Worm (Caenorhabditis elegans) whole organism, L3 larva: ENCODE measurements around the gene bicd-1.

Source experiments
- R02D3.7 ChIP-seq: fragments of 150-350 bp; optimal IDR thresholded peaks from 2 replicates; lab custom pipeline; 2014; ENCODE audit warnings: missing biosample characterization, missing genetic modification characterization
- ZK546.5 ChIP-seq: sonication (generic microtip); optimal IDR thresholded peaks from 2 replicates; lab custom pipeline; 2017; ENCODE audit warnings: missing biosample characterization, missing genetic modification characterization
- aly-2 ChIP-seq: fragments of 150-350 bp; optimal IDR thresholded peaks from 2 replicates; lab custom pipeline; 2014; ENCODE audit warnings: missing biosample characterization, missing genetic modification characterization
- ama-1 ChIP-seq: fragments of 150-350 bp; optimal IDR thresholded peaks from 2 replicates; lab custom pipeline; 2018
- ceh-16 ChIP-seq: sonication (generic microtip); optimal IDR thresholded peaks from 2 replicates; lab custom pipeline; 2017; ENCODE audit warnings: missing biosample characterization, missing genetic modification characterization
- ceh-28 ChIP-seq: fragments of 150-350 bp; optimal IDR thresholded peaks from 2 replicates; lab custom pipeline; 2014; ENCODE audit warnings: missing biosample characterization, missing genetic modification reagents, missing genetic modification characterization
- ceh-82 ChIP-seq: fragments of 150-350 bp; optimal IDR thresholded peaks from 2 replicates; lab custom pipeline; 2014; ENCODE audit warnings: missing biosample characterization, missing genetic modification characterization
- ceh-9 ChIP-seq: sonication (generic microtip); optimal IDR thresholded peaks from 2 replicates; lab custom pipeline; 2018; ENCODE audit warnings: missing biosample characterization, missing genetic modification characterization
- daf-12 ChIP-seq: fragments of 150-350 bp; optimal IDR thresholded peaks from 2 replicates; lab custom pipeline; 2014; ENCODE audit warnings: missing biosample characterization, missing genetic modification reagents, missing genetic modification characterization
- egl-27 ChIP-seq: sonication (generic microtip); optimal IDR thresholded peaks from 4 replicates; lab custom pipeline; 2017; ENCODE audit warnings: missing biosample characterization, missing genetic modification reagents, missing genetic modification characterization
- egl-5 ChIP-seq: fragments of 150-350 bp; optimal IDR thresholded peaks from 2 replicates; lab custom pipeline; 2017; ENCODE audit warnings: missing biosample characterization, missing genetic modification reagents, missing genetic modification characterization, inconsistent platforms
- elt-1 ChIP-seq: fragments of 150-350 bp; optimal IDR thresholded peaks from 2 replicates; lab custom pipeline; 2014; ENCODE audit warnings: missing biosample characterization, missing genetic modification characterization
- elt-2 ChIP-seq: sonication (generic microtip); optimal IDR thresholded peaks from 2 replicates; lab custom pipeline; 2016; ENCODE audit warnings: missing genetic modification reagents, mild to moderate bottlenecking, missing genetic modification characterization, missing compliant biosample characterization
- elt-3 ChIP-seq, 3 experiments: fragments of 150-350 bp in 1 of 3; sonication (generic microtip) in 2 of 3; optimal IDR thresholded peaks; 2 replicates in 2 of 3; 4 replicates in 1 of 3; lab custom pipeline; 2014 to 2017; ENCODE audit warnings: missing biosample characterization in 3 of 3, missing genetic modification characterization in 3 of 3
- eor-1 ChIP-seq, 2 experiments: fragments of 150-350 bp; optimal IDR thresholded peaks; 2 replicates each; lab custom pipeline; 2014 to 2018; ENCODE audit warnings: missing biosample characterization in 2 of 2, missing genetic modification characterization in 2 of 2
- fkh-10 ChIP-seq: sonication (generic microtip); optimal IDR thresholded peaks from 2 replicates; lab custom pipeline; 2017; ENCODE audit warnings: missing biosample characterization, missing genetic modification reagents, missing genetic modification characterization
- fkh-2 ChIP-seq: fragments of 150-350 bp; optimal IDR thresholded peaks from 2 replicates; lab custom pipeline; 2014; ENCODE audit warnings: missing biosample characterization, missing genetic modification reagents, missing genetic modification characterization
- fos-1 ChIP-seq: fragments of 150-350 bp; optimal IDR thresholded peaks from 2 replicates; lab custom pipeline; 2014; ENCODE audit warnings: missing biosample characterization, missing genetic modification characterization
- hmg-11 ChIP-seq: sonication (generic microtip); optimal IDR thresholded peaks from 2 replicates; lab custom pipeline; 2016; ENCODE audit warnings: missing genetic modification characterization, missing compliant biosample characterization
- jun-1 ChIP-seq: fragments of 150-350 bp; optimal IDR thresholded peaks from 2 replicates; lab custom pipeline; 2014; ENCODE audit warnings: missing biosample characterization, missing genetic modification reagents, missing genetic modification characterization
- lin-15B ChIP-seq: fragments of 150-350 bp; optimal IDR thresholded peaks from 2 replicates; lab custom pipeline; 2014; ENCODE audit warnings: missing biosample characterization, missing genetic modification characterization
- lin-39 ChIP-seq: fragments of 150-350 bp; optimal IDR thresholded peaks from 2 replicates; lab custom pipeline; 2018; ENCODE audit warnings: missing biosample characterization, missing genetic modification reagents, missing genetic modification characterization
- lsy-12 ChIP-seq: sonication (generic microtip); optimal IDR thresholded peaks from 2 replicates; lab custom pipeline; 2016; ENCODE audit warnings: mild to moderate bottlenecking, missing genetic modification characterization, missing compliant biosample characterization
- mdl-1 ChIP-seq: fragments of 150-350 bp; optimal IDR thresholded peaks from 2 replicates; lab custom pipeline; 2014; ENCODE audit warnings: missing biosample characterization, missing genetic modification characterization
- mml-1 ChIP-seq: fragments of 150-350 bp; sonication (generic microtip); optimal IDR thresholded peaks from 3 replicates; lab custom pipeline; 2014; ENCODE audit warnings: missing biosample characterization, missing genetic modification characterization
- nfya-1 ChIP-seq: sonication (generic microtip); optimal IDR thresholded peaks from 2 replicates; lab custom pipeline; 2017; ENCODE audit warnings: missing genetic modification characterization, mild to moderate bottlenecking, missing compliant biosample characterization, antibody characterized with exemption, moderate library complexity; ENCODE audit not compliant: insufficient read depth
- nhr-11 ChIP-seq: fragments of 150-350 bp; optimal IDR thresholded peaks from 2 replicates; lab custom pipeline; 2014; ENCODE audit warnings: missing biosample characterization, missing genetic modification characterization
- nhr-12 ChIP-seq: fragments of 150-350 bp; optimal IDR thresholded peaks from 2 replicates; lab custom pipeline; 2014; ENCODE audit warnings: missing biosample characterization, missing genetic modification characterization
- nhr-23 ChIP-seq: fragments of 150-350 bp; optimal IDR thresholded peaks from 2 replicates; lab custom pipeline; 2014; ENCODE audit warnings: missing biosample characterization, missing genetic modification reagents, missing genetic modification characterization
- nhr-237 ChIP-seq: fragments of 150-350 bp; optimal IDR thresholded peaks from 2 replicates; lab custom pipeline; 2014; ENCODE audit warnings: missing biosample characterization, missing genetic modification characterization
- nhr-25 ChIP-seq: sonication (generic microtip); optimal IDR thresholded peaks from 2 replicates; lab custom pipeline; 2017; ENCODE audit warnings: missing biosample characterization, missing genetic modification characterization
- nhr-28 ChIP-seq: fragments of 150-350 bp; optimal IDR thresholded peaks from 2 replicates; lab custom pipeline; 2014; ENCODE audit warnings: missing biosample characterization, missing genetic modification characterization
- nhr-43 ChIP-seq: sonication (generic microtip); optimal IDR thresholded peaks from 2 replicates; lab custom pipeline; 2016; ENCODE audit warnings: mild to moderate bottlenecking, missing genetic modification characterization, missing compliant biosample characterization; ENCODE audit not compliant: poor library complexity, severe bottlenecking
- nhr-67 ChIP-seq: fragments of 150-350 bp; optimal IDR thresholded peaks from 2 replicates; lab custom pipeline; 2014; ENCODE audit warnings: missing biosample characterization, missing genetic modification characterization
- nhr-76 ChIP-seq: fragments of 150-350 bp; sonication (generic microtip); optimal IDR thresholded peaks from 5 replicates; lab custom pipeline; 2014; ENCODE audit warnings: missing biosample characterization, missing genetic modification characterization
- nhr-77 ChIP-seq: fragments of 150-350 bp; optimal IDR thresholded peaks from 2 replicates; lab custom pipeline; 2014; ENCODE audit warnings: missing biosample characterization, missing genetic modification characterization
- pha-4 ChIP-seq: fragments of 150-350 bp; optimal IDR thresholded peaks from 2 replicates; lab custom pipeline; 2014; ENCODE audit warnings: missing biosample characterization, missing genetic modification reagents, missing genetic modification characterization
- pqm-1 ChIP-seq: fragments of 150-350 bp; optimal IDR thresholded peaks from 2 replicates; lab custom pipeline; 2017; ENCODE audit warnings: missing biosample characterization, missing genetic modification characterization, inconsistent platforms
- sea-2 ChIP-seq: fragments of 150-350 bp; sonication (generic microtip); optimal IDR thresholded peaks from 4 replicates; lab custom pipeline; 2014; ENCODE audit warnings: missing biosample characterization, missing genetic modification reagents, missing genetic modification characterization
- skn-1 ChIP-seq: fragments of 150-350 bp; optimal IDR thresholded peaks from 2 replicates; lab custom pipeline; 2014; ENCODE audit warnings: missing biosample characterization, missing genetic modification characterization
- snpc-4 ChIP-seq: fragments of 150-350 bp; optimal IDR thresholded peaks from 2 replicates; lab custom pipeline; 2014; ENCODE audit warnings: missing biosample characterization, missing genetic modification characterization
- tbx-2 ChIP-seq: sonication (generic microtip); optimal IDR thresholded peaks from 2 replicates; lab custom pipeline; 2016; ENCODE audit warnings: mild to moderate bottlenecking, missing genetic modification characterization, missing compliant biosample characterization
- unc-39 ChIP-seq: sonication (generic microtip); optimal IDR thresholded peaks from 4 replicates; lab custom pipeline; 2017; ENCODE audit warnings: missing biosample characterization, missing genetic modification characterization
- unc-62 ChIP-seq: fragments of 150-350 bp; sonication (generic microtip); optimal IDR thresholded peaks from 4 replicates; lab custom pipeline; 2014; ENCODE audit warnings: missing biosample characterization, missing genetic modification reagents, missing genetic modification characterization
- zag-1 ChIP-seq: fragments of 150-350 bp; optimal IDR thresholded peaks from 2 replicates; lab custom pipeline; 2014; ENCODE audit warnings: missing biosample characterization, missing genetic modification characterization
- ztf-11 ChIP-seq: fragments of 150-350 bp; optimal IDR thresholded peaks from 2 replicates; lab custom pipeline; 2014; ENCODE audit warnings: missing biosample characterization, missing genetic modification characterization
- ztf-4 ChIP-seq: fragments of 150-350 bp; optimal IDR thresholded peaks from 2 replicates; lab custom pipeline; 2014; ENCODE audit warnings: missing biosample characterization, missing genetic modification characterization

Gene bicd-1

DNA sequence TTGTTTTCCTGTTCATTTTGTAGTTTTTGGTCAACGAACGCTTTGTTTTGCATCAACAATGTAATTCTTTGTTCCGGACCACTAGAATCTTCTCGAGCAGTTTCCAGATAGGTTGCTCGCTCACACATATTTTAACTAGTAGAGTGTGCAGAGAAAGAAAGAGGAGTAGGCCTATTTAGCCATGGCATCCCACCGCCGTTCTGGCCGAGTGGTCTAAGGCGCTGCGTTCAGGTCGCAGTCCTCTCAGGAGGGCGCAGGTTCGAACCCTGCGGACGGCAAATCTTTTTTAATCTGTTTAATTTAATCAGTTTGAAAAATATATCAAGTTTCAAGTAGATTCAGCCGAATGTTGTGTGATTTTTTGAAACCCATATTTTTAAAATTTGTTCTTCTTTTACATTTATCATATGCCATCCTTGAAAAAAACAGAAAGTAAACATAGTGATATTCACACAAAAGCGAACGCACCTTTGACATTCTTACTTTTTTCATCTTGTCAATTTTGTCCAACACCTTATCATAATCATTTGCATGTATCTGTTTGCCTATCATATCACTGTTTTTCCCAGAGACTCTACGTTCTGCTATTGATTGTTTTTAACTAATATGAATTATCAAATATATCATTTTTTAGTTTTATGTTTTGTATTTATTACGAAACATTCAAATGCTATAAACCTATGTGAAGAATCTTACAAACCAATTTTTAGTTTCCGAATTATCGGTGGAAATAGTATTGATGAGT is 15.3 kb downstream of the bicd-1 start, which contains the start of gene try-3:
Gene try-3, plus strand, starts transcription at position 532 of the 745 bp plus-strand sequence.
- TF ChIP-seq elt-3 (tag; optimal IDR thresholded peaks at IDR 0.05; lab: Kevin White, UChicago) (peak in 1 of 3 experiments; percentile 63), nhr-237 (tag; lab: Kevin White, UChicago) (no peak), nhr-43 (tag; lab: Kevin White, UChicago) (peak; percentile 76), skn-1 (tag; lab: Kevin White, UChicago) (peak; percentile 33), hmg-11 (peak; percentile 77), daf-12 (tag; lab: Kevin White, UChicago) (no peak), ama-1 (no peak), nhr-12 (tag; lab: Kevin White, UChicago) (no peak), nhr-11 (tag; lab: Kevin White, UChicago) (no peak), lin-15B (peak; percentile 49), pqm-1 (tag; lab: Kevin White, UChicago) (peak; percentile 43), unc-39 (no peak), nhr-28 (tag; lab: Kevin White, UChicago) (no peak), elt-2 (tag; lab: Kevin White, UChicago) (peak; percentile 56), pha-4 (tag; lab: Kevin White, UChicago) (peak; percentile 70), ZK546.5 (no peak), mml-1 (tag; lab: Kevin White, UChicago) (no peak), jun-1 (tag; lab: Kevin White, UChicago) (no peak), ceh-82 (tag; lab: Kevin White, UChicago) (no peak), egl-27 (tag; lab: Kevin White, UChicago) (peak; percentile 33), fkh-10 (GFP tag; lab: Kevin White, UChicago) (no peak), tbx-2 (no peak), ceh-9 (tag; lab: Kevin White, UChicago) (no peak), eor-1 (tag; optimal IDR thresholded peaks at IDR 0.05; lab: Kevin White, UChicago) (no peak), unc-62 (no peak), snpc-4 (tag; lab: Kevin White, UChicago) (peak; percentile 58), nhr-77 (tag; lab: Kevin White, UChicago) (no peak), lin-39 (tag; lab: Kevin White, UChicago) (peak; percentile 88), mdl-1 (tag; lab: Kevin White, UChicago) (no peak), aly-2 (tag; lab: Kevin White, UChicago) (no peak), lsy-12 (tag; lab: Kevin White, UChicago) (peak; percentile 21), nfya-1 (peak; percentile 71), sea-2 (no peak), nhr-76 (tag; lab: Kevin White, UChicago) (no peak), fkh-2 (no peak), fos-1 (no peak), nhr-23 (tag; lab: Kevin White, UChicago) (peak; percentile 32), nhr-25 (no peak), egl-5 (no peak), ztf-4 (tag; lab: Kevin White, UChicago) (no peak), ceh-16 (tag; lab: Kevin White, UChicago) (no peak), ceh-28 (tag; lab: Kevin White, UChicago) (no peak), nhr-67 (no peak), elt-1 (tag; lab: Kevin White, UChicago) (no peak), ztf-11 (no peak), zag-1 (tag; lab: Kevin White, UChicago) (no peak), R02D3.7 (tag; lab: Kevin White, UChicago) (peak; percentile 14)
- TF ChIP-seq, all 47 proteins: peak for 15
